Worm (Caenorhabditis elegans) whole organism, L3 larva: ENCODE measurements around the gene C45G9.5.
A peak's percentile ranks its signal among the peaks of the same experiment; 100 is the strongest.
"Not testable (repeated sequence)": the region's sequence is repeated elsewhere in the genome, so short reads cannot be mapped to it uniquely, and the experiment has no call there.

Experiments
- R02D3.7 ChIP-seq: fragments of 150-350 bp; optimal IDR thresholded peaks from 2 replicates; lab custom pipeline; 2014; ENCODE audit warnings: missing biosample characterization, missing genetic modification characterization
- aly-2 ChIP-seq: fragments of 150-350 bp; optimal IDR thresholded peaks from 2 replicates; lab custom pipeline; 2014; ENCODE audit warnings: missing biosample characterization, missing genetic modification characterization
- ama-1 ChIP-seq: fragments of 150-350 bp; optimal IDR thresholded peaks from 2 replicates; lab custom pipeline; 2018
- ceh-28 ChIP-seq: fragments of 150-350 bp; optimal IDR thresholded peaks from 2 replicates; lab custom pipeline; 2014; ENCODE audit warnings: missing biosample characterization, missing genetic modification reagents, missing genetic modification characterization
- ceh-82 ChIP-seq: fragments of 150-350 bp; optimal IDR thresholded peaks from 2 replicates; lab custom pipeline; 2014; ENCODE audit warnings: missing biosample characterization, missing genetic modification characterization
- ceh-9 ChIP-seq: sonication (generic microtip); optimal IDR thresholded peaks from 2 replicates; lab custom pipeline; 2018; ENCODE audit warnings: missing biosample characterization, missing genetic modification characterization
- egl-27 ChIP-seq: sonication (generic microtip); optimal IDR thresholded peaks from 4 replicates; lab custom pipeline; 2017; ENCODE audit warnings: missing biosample characterization, missing genetic modification reagents, missing genetic modification characterization
- egl-5 ChIP-seq: fragments of 150-350 bp; optimal IDR thresholded peaks from 2 replicates; lab custom pipeline; 2017; ENCODE audit warnings: missing biosample characterization, missing genetic modification reagents, missing genetic modification characterization, inconsistent platforms
- elt-1 ChIP-seq: fragments of 150-350 bp; optimal IDR thresholded peaks from 2 replicates; lab custom pipeline; 2014; ENCODE audit warnings: missing biosample characterization, missing genetic modification characterization
- elt-2 ChIP-seq: sonication (generic microtip); optimal IDR thresholded peaks from 2 replicates; lab custom pipeline; 2016; ENCODE audit warnings: missing genetic modification reagents, mild to moderate bottlenecking, missing genetic modification characterization, missing compliant biosample characterization
- elt-3 ChIP-seq, 3 experiments: fragments of 150-350 bp in 1 of 3; sonication (generic microtip) in 2 of 3; optimal IDR thresholded peaks; 2 replicates in 2 of 3; 4 replicates in 1 of 3; lab custom pipeline; 2014 to 2017; ENCODE audit warnings: missing biosample characterization in 3 of 3, missing genetic modification characterization in 3 of 3
- eor-1 ChIP-seq, 2 experiments: fragments of 150-350 bp; optimal IDR thresholded peaks; 2 replicates each; lab custom pipeline; 2014 to 2018; ENCODE audit warnings: missing biosample characterization in 2 of 2, missing genetic modification characterization in 2 of 2
- fkh-2 ChIP-seq: fragments of 150-350 bp; optimal IDR thresholded peaks from 2 replicates; lab custom pipeline; 2014; ENCODE audit warnings: missing biosample characterization, missing genetic modification reagents, missing genetic modification characterization
- fos-1 ChIP-seq: fragments of 150-350 bp; optimal IDR thresholded peaks from 2 replicates; lab custom pipeline; 2014; ENCODE audit warnings: missing biosample characterization, missing genetic modification characterization
- hmg-11 ChIP-seq: sonication (generic microtip); optimal IDR thresholded peaks from 2 replicates; lab custom pipeline; 2016; ENCODE audit warnings: missing genetic modification characterization, missing compliant biosample characterization
- jun-1 ChIP-seq: fragments of 150-350 bp; optimal IDR thresholded peaks from 2 replicates; lab custom pipeline; 2014; ENCODE audit warnings: missing biosample characterization, missing genetic modification reagents, missing genetic modification characterization
- lin-15B ChIP-seq: fragments of 150-350 bp; optimal IDR thresholded peaks from 2 replicates; lab custom pipeline; 2014; ENCODE audit warnings: missing biosample characterization, missing genetic modification characterization
- lin-39 ChIP-seq: fragments of 150-350 bp; optimal IDR thresholded peaks from 2 replicates; lab custom pipeline; 2018; ENCODE audit warnings: missing biosample characterization, missing genetic modification reagents, missing genetic modification characterization
- lsy-12 ChIP-seq: sonication (generic microtip); optimal IDR thresholded peaks from 2 replicates; lab custom pipeline; 2016; ENCODE audit warnings: mild to moderate bottlenecking, missing genetic modification characterization, missing compliant biosample characterization
- mdl-1 ChIP-seq: fragments of 150-350 bp; optimal IDR thresholded peaks from 2 replicates; lab custom pipeline; 2014; ENCODE audit warnings: missing biosample characterization, missing genetic modification characterization
- mml-1 ChIP-seq: fragments of 150-350 bp; sonication (generic microtip); optimal IDR thresholded peaks from 3 replicates; lab custom pipeline; 2014; ENCODE audit warnings: missing biosample characterization, missing genetic modification characterization
- nfya-1 ChIP-seq: sonication (generic microtip); optimal IDR thresholded peaks from 2 replicates; lab custom pipeline; 2017; ENCODE audit warnings: missing genetic modification characterization, mild to moderate bottlenecking, missing compliant biosample characterization, antibody characterized with exemption, moderate library complexity; ENCODE audit not compliant: insufficient read depth
- nhr-11 ChIP-seq: fragments of 150-350 bp; optimal IDR thresholded peaks from 2 replicates; lab custom pipeline; 2014; ENCODE audit warnings: missing biosample characterization, missing genetic modification characterization
- nhr-12 ChIP-seq: fragments of 150-350 bp; optimal IDR thresholded peaks from 2 replicates; lab custom pipeline; 2014; ENCODE audit warnings: missing biosample characterization, missing genetic modification characterization
- nhr-237 ChIP-seq: fragments of 150-350 bp; optimal IDR thresholded peaks from 2 replicates; lab custom pipeline; 2014; ENCODE audit warnings: missing biosample characterization, missing genetic modification characterization
- nhr-25 ChIP-seq: sonication (generic microtip); optimal IDR thresholded peaks from 2 replicates; lab custom pipeline; 2017; ENCODE audit warnings: missing biosample characterization, missing genetic modification characterization
- nhr-28 ChIP-seq: fragments of 150-350 bp; optimal IDR thresholded peaks from 2 replicates; lab custom pipeline; 2014; ENCODE audit warnings: missing biosample characterization, missing genetic modification characterization
- nhr-43 ChIP-seq: sonication (generic microtip); optimal IDR thresholded peaks from 2 replicates; lab custom pipeline; 2016; ENCODE audit warnings: mild to moderate bottlenecking, missing genetic modification characterization, missing compliant biosample characterization; ENCODE audit not compliant: poor library complexity, severe bottlenecking
- nhr-67 ChIP-seq: fragments of 150-350 bp; optimal IDR thresholded peaks from 2 replicates; lab custom pipeline; 2014; ENCODE audit warnings: missing biosample characterization, missing genetic modification characterization
- nhr-76 ChIP-seq: fragments of 150-350 bp; sonication (generic microtip); optimal IDR thresholded peaks from 5 replicates; lab custom pipeline; 2014; ENCODE audit warnings: missing biosample characterization, missing genetic modification characterization
- nhr-77 ChIP-seq: fragments of 150-350 bp; optimal IDR thresholded peaks from 2 replicates; lab custom pipeline; 2014; ENCODE audit warnings: missing biosample characterization, missing genetic modification characterization
- pha-4 ChIP-seq: fragments of 150-350 bp; optimal IDR thresholded peaks from 2 replicates; lab custom pipeline; 2014; ENCODE audit warnings: missing biosample characterization, missing genetic modification reagents, missing genetic modification characterization
- pqm-1 ChIP-seq: fragments of 150-350 bp; optimal IDR thresholded peaks from 2 replicates; lab custom pipeline; 2017; ENCODE audit warnings: missing biosample characterization, missing genetic modification characterization, inconsistent platforms
- skn-1 ChIP-seq: fragments of 150-350 bp; optimal IDR thresholded peaks from 2 replicates; lab custom pipeline; 2014; ENCODE audit warnings: missing biosample characterization, missing genetic modification characterization
- snpc-4 ChIP-seq: fragments of 150-350 bp; optimal IDR thresholded peaks from 2 replicates; lab custom pipeline; 2014; ENCODE audit warnings: missing biosample characterization, missing genetic modification characterization
- tbx-2 ChIP-seq: sonication (generic microtip); optimal IDR thresholded peaks from 2 replicates; lab custom pipeline; 2016; ENCODE audit warnings: mild to moderate bottlenecking, missing genetic modification characterization, missing compliant biosample characterization
- unc-39 ChIP-seq: sonication (generic microtip); optimal IDR thresholded peaks from 4 replicates; lab custom pipeline; 2017; ENCODE audit warnings: missing biosample characterization, missing genetic modification characterization
- unc-62 ChIP-seq: fragments of 150-350 bp; sonication (generic microtip); optimal IDR thresholded peaks from 4 replicates; lab custom pipeline; 2014; ENCODE audit warnings: missing biosample characterization, missing genetic modification reagents, missing genetic modification characterization
- zag-1 ChIP-seq: fragments of 150-350 bp; optimal IDR thresholded peaks from 2 replicates; lab custom pipeline; 2014; ENCODE audit warnings: missing biosample characterization, missing genetic modification characterization
- ztf-11 ChIP-seq: fragments of 150-350 bp; optimal IDR thresholded peaks from 2 replicates; lab custom pipeline; 2014; ENCODE audit warnings: missing biosample characterization, missing genetic modification characterization

C45G9.5 gene

ce11 chrIII:5051949-5052348 is 4.0 kb downstream of the C45G9.5 start, which contains the start of gene C45G9.15:
Gene C45G9.15 (minus strand): TSS chrIII:5052049.
- TF ChIP-seq nhr-28 (tag; lab: Kevin White, UChicago) (no peak), elt-1 (no peak), zag-1 (tag; lab: Kevin White, UChicago) (no peak), nfya-1 (tag; lab: Kevin White, UChicago) (no peak), fkh-2 (no peak), elt-2 (no peak), egl-27 (tag; lab: Kevin White, UChicago) (no peak), jun-1 (tag; lab: Kevin White, UChicago) (no peak), nhr-25 (tag; lab: Kevin White, UChicago) (no peak), pqm-1 (no peak), eor-1 (tag; optimal IDR thresholded peaks at IDR 0.05; lab: Kevin White, UChicago) (no peak), unc-62 (GFP tag; lab: Kevin White, UChicago) (no peak), unc-39 (no peak), R02D3.7 (tag; lab: Kevin White, UChicago) (no peak), mml-1 (tag; lab: Kevin White, UChicago) (no peak), hmg-11 (tag; lab: Kevin White, UChicago) (no peak), ceh-28 (tag; lab: Kevin White, UChicago) (no peak), ztf-11 (no peak), snpc-4 (tag; lab: Kevin White, UChicago) (no peak)

ce11 chrIII:5053541-5053940 is 5.6 kb downstream of the C45G9.5 start, which contains the start of gene C45G9.8:
Gene C45G9.8 (minus strand): TSS chrIII:5053641.
- TF ChIP-seq skn-1 (tag; lab: Kevin White, UChicago) (no peak), nhr-12 (tag; lab: Kevin White, UChicago) (no peak), nhr-76 (tag; lab: Kevin White, UChicago) (no peak), ztf-11 (no peak), pha-4 (no peak), unc-62 (GFP tag; lab: Kevin White, UChicago) (no peak), nhr-237 (no peak), lin-39 (tag; lab: Kevin White, UChicago) (no peak), nfya-1 (tag; lab: Kevin White, UChicago) (no peak), ceh-28 (tag; lab: Kevin White, UChicago) (no peak), nhr-77 (tag; lab: Kevin White, UChicago) (no peak), fos-1 (no peak), nhr-28 (tag; lab: Kevin White, UChicago) (no peak), egl-5 (tag; lab: Kevin White, UChicago) (no peak), ceh-9 (tag; lab: Kevin White, UChicago) (no peak)

- not testable (repeated sequence) for TF ChIP-seq ceh-28, hmg-11, lin-39 (tag; lab: Kevin White, UChicago)
- TF ChIP-seq, all 47 proteins: peak for 0; not testable (repeated sequence) for 47
Measured at ce11 chrIII:5055709-5056108, 7.8 kb downstream of the C45G9.5 start, which contains the start of gene C45G9.9. Gene C45G9.9 (minus strand): TSS chrIII:5055809.

- TF ChIP-seq elt-1: no peak
Measured at ce11 chrIII:5061798-5062197, 13.9 kb downstream of the C45G9.5 start, which contains the start of gene C45G9.10. Gene C45G9.10 (minus strand): TSS chrIII:5061898.

- TF ChIP-seq ceh-82, egl-27, aly-2 (tag; lab: Kevin White, UChicago): not testable (repeated sequence)
Measured at ce11 chrIII:5062406-5062805, 14.5 kb downstream of the C45G9.5 start, which contains the start of gene C45G9.4. Gene C45G9.4 (plus strand): TSS chrIII:5062706.

- TF ChIP-seq lin-15B (tag; lab: Kevin White, UChicago) (peak; percentile 63), nhr-77 (tag; lab: Kevin White, UChicago) (no peak), nhr-43 (tag; lab: Kevin White, UChicago) (peak; percentile 88), skn-1 (tag; lab: Kevin White, UChicago) (peak; percentile 51), nfya-1 (tag; lab: Kevin White, UChicago) (peak; percentile 75), nhr-67 (tag; lab: Kevin White, UChicago) (no peak), mdl-1 (no peak), lin-39 (tag; lab: Kevin White, UChicago) (peak; percentile 23), pha-4 (no peak), zag-1 (tag; lab: Kevin White, UChicago) (no peak), snpc-4 (tag; lab: Kevin White, UChicago) (peak; percentile 58), tbx-2 (tag; lab: Kevin White, UChicago) (no peak), unc-39 (no peak), elt-3 (tag; optimal IDR thresholded peaks at IDR 0.05; lab: Kevin White, UChicago) (no peak), ama-1 (lab: Kevin White, UChicago) (no peak), ceh-9 (tag; lab: Kevin White, UChicago) (no peak), unc-62 (GFP tag; lab: Kevin White, UChicago) (no peak), aly-2 (tag; lab: Kevin White, UChicago) (no peak), nhr-25 (tag; lab: Kevin White, UChicago) (peak; percentile 47), nhr-76 (tag; lab: Kevin White, UChicago) (peak; percentile 12), lsy-12 (peak; percentile 46), pqm-1 (peak; percentile 24), nhr-11 (tag; lab: Kevin White, UChicago) (no peak)
Measured at ce11 chrIII:5068675-5069233, 20.8 kb downstream of the C45G9.5 start, which contains the start of the genes C45G9.11 and C45G9.2. Gene C45G9.11 (minus strand): TSS chrIII:5068725. Gene C45G9.2 (plus strand): TSS chrIII:5069066.
